Worm (Caenorhabditis elegans) whole organism, young adult: ENCODE results near the gene gcy-9.
A peak's percentile ranks its signal among the peaks of the same experiment; 100 is the strongest.

Source experiments
- B0019.2 ChIP-seq: fragments of 200-800 bp; sonication (Bioruptor generic); conservative IDR thresholded peaks from 2 replicates; pipeline ENCODE4 v1.3.6; 2022; ENCODE audit warnings: missing genetic modification reagents, missing genetic modification characterization, missing compliant biosample characterization
- B0336.3 ChIP-seq: fragments of 200-800 bp; sonication (Bioruptor generic); IDR thresholded peaks from 2 replicates; pipeline ENCODE4 v1.3.6; 2022; ENCODE audit warnings: missing genetic modification characterization, missing compliant biosample characterization
- C06A6.2 ChIP-seq: fragments of 200-800 bp; sonication (Bioruptor generic); conservative IDR thresholded peaks from 2 replicates; pipeline ENCODE4 v1.3.6; 2022; ENCODE audit warnings: missing genetic modification characterization, missing compliant biosample characterization
- C17E4.6 ChIP-seq: fragments of 200-800 bp; sonication (Bioruptor generic); IDR thresholded peaks from 2 replicates; pipeline ENCODE4 v1.3.6; 2022; ENCODE audit warnings: missing genetic modification reagents, missing genetic modification characterization, missing compliant biosample characterization
- F22D6.2 ChIP-seq: sonication (generic microtip); optimal IDR thresholded peaks from 2 replicates; lab custom pipeline; 2016; ENCODE audit warnings: mild to moderate bottlenecking, missing genetic modification characterization, missing compliant biosample characterization
- F49E8.2 ChIP-seq: sonication (generic microtip); optimal IDR thresholded peaks from 3 replicates; lab custom pipeline; 2017; ENCODE audit warnings: missing genetic modification characterization, mild to moderate bottlenecking, missing compliant biosample characterization, antibody characterized with exemption, moderate library complexity; ENCODE audit not compliant: insufficient read depth
- F57C9.4 ChIP-seq: sonication (generic microtip); optimal IDR thresholded peaks from 2 replicates; lab custom pipeline; 2017; ENCODE audit warnings: mild to moderate bottlenecking, missing genetic modification characterization, missing compliant biosample characterization
- K12H6.12 ChIP-seq: fragments of 200-800 bp; sonication (Bioruptor generic); optimal IDR thresholded peaks from 2 replicates; lab custom pipeline; 2018; ENCODE audit warnings: mild to moderate bottlenecking, missing genetic modification characterization, missing compliant biosample characterization
- Y56A3A.18 ChIP-seq: fragments of 200-800 bp; sonication (Bioruptor generic); IDR thresholded peaks from 2 replicates; pipeline ENCODE4 v1.3.6; 2022; ENCODE audit warnings: missing genetic modification reagents, missing genetic modification characterization, missing compliant biosample characterization
- ZK185.1 ChIP-seq: sonication (generic microtip); optimal IDR thresholded peaks from 2 replicates; lab custom pipeline; 2016; ENCODE audit warnings: mild to moderate bottlenecking, missing genetic modification characterization, missing compliant biosample characterization; ENCODE audit not compliant: poor library complexity, severe bottlenecking
- akir-1 ChIP-seq: fragments of 200-800 bp; sonication (Bioruptor generic); optimal IDR thresholded peaks from 2 replicates; lab custom pipeline; 2018; ENCODE audit warnings: mild to moderate bottlenecking, missing genetic modification characterization, moderate library complexity, missing compliant biosample characterization
- ama-1 ChIP-seq, 3 experiments: fragments of 150-350 bp in 1 of 3; sonication (generic microtip) in 2 of 3; optimal IDR thresholded peaks; 2 replicates each; lab custom pipeline; 2014 to 2018; ENCODE audit warnings: missing biosample characterization in 2 of 3, missing genetic modification characterization in 2 of 3, missing genetic modification reagents in 2 of 3
- aptf-2 ChIP-seq: fragments of 200-800 bp; sonication (Bioruptor generic); conservative IDR thresholded peaks from 2 replicates; pipeline ENCODE4 v1.3.6; 2022; ENCODE audit warnings: missing genetic modification reagents, missing genetic modification characterization, missing compliant biosample characterization
- aptf-3 ChIP-seq: fragments of 200-800 bp; sonication (Bioruptor generic); IDR thresholded peaks from 2 replicates; pipeline ENCODE4 v1.3.6; 2022; ENCODE audit warnings: missing genetic modification characterization, missing compliant biosample characterization
- attf-6 ChIP-seq: fragments of 200-800 bp; sonication (Bioruptor generic); IDR thresholded peaks from 2 replicates; pipeline ENCODE4 v1.3.6; 2022; ENCODE audit warnings: missing genetic modification reagents, missing genetic modification characterization, missing compliant biosample characterization
- ceh-79 ChIP-seq: sonication (generic microtip); optimal IDR thresholded peaks from 2 replicates; lab custom pipeline; 2017; ENCODE audit warnings: mild to moderate bottlenecking, missing genetic modification characterization, missing compliant biosample characterization
- dox-1 ChIP-seq: fragments of 200-800 bp; sonication (Bioruptor generic); IDR thresholded peaks from 2 replicates; pipeline ENCODE4 v1.3.6; 2022; ENCODE audit warnings: missing genetic modification reagents, missing genetic modification characterization, missing compliant biosample characterization
- efl-1 ChIP-seq: fragments of 150-350 bp; optimal IDR thresholded peaks from 2 replicates; lab custom pipeline; 2014; ENCODE audit warnings: missing biosample characterization, missing genetic modification reagents, missing genetic modification characterization
- egrh-3 ChIP-seq: fragments of 200-800 bp; sonication (Bioruptor generic); IDR thresholded peaks from 2 replicates; pipeline ENCODE4 v1.3.6; 2022; ENCODE audit warnings: missing genetic modification reagents, missing genetic modification characterization, missing compliant biosample characterization
- ets-4 ChIP-seq: fragments of 200-800 bp; sonication (Bioruptor generic); optimal IDR thresholded peaks from 2 replicates; lab custom pipeline; 2018; ENCODE audit warnings: mild to moderate bottlenecking, missing genetic modification characterization, missing compliant biosample characterization
- fkh-3 ChIP-seq: sonication (generic microtip); optimal IDR thresholded peaks from 2 replicates; lab custom pipeline; 2016; ENCODE audit warnings: mild to moderate bottlenecking, missing genetic modification characterization, missing compliant biosample characterization
- hlh-12 ChIP-seq: sonication (generic microtip); optimal IDR thresholded peaks from 2 replicates; lab custom pipeline; 2016; ENCODE audit warnings: missing genetic modification characterization, missing compliant biosample characterization
- hlh-26 ChIP-seq: fragments of 200-800 bp; sonication (Bioruptor generic); conservative IDR thresholded peaks from 2 replicates; pipeline ENCODE4 v1.3.6; 2022; ENCODE audit warnings: missing genetic modification reagents, missing genetic modification characterization, missing compliant biosample characterization
- hrde-1 ChIP-seq: sonication (generic microtip); optimal IDR thresholded peaks from 2 replicates; lab custom pipeline; 2016; ENCODE audit warnings: missing genetic modification characterization, mild to moderate bottlenecking, missing compliant biosample characterization, moderate library complexity, missing genotype, missing genetic modification reagents, borderline replicate concordance
- let-526 ChIP-seq: fragments of 200-800 bp; sonication (Bioruptor generic); IDR thresholded peaks from 2 replicates; pipeline ENCODE4 v1.3.6; 2022; ENCODE audit warnings: missing genetic modification reagents, missing genetic modification characterization, missing compliant biosample characterization
- lin-35 ChIP-seq, 3 experiments: fragments of 150-350 bp in 2 of 3; sonication (generic microtip) in 1 of 3; optimal IDR thresholded peaks; 2 replicates each; lab custom pipeline; 2014 to 2018; ENCODE audit warnings: missing biosample characterization in 3 of 3, missing genetic modification characterization in 3 of 3, missing genetic modification reagents in 3 of 3
- lin-54 ChIP-seq: fragments of 200-800 bp; sonication (Bioruptor generic); optimal IDR thresholded peaks from 2 replicates; lab custom pipeline; 2018; ENCODE audit warnings: mild to moderate bottlenecking, missing genetic modification characterization, missing compliant biosample characterization
- lir-1 ChIP-seq: fragments of 200-800 bp; sonication (Bioruptor generic); conservative IDR thresholded peaks from 2 replicates; pipeline ENCODE4 v1.3.6; 2022; ENCODE audit warnings: missing genetic modification reagents, missing genetic modification characterization, missing compliant biosample characterization
- madf-10 ChIP-seq: sonication (generic microtip); optimal IDR thresholded peaks from 2 replicates; lab custom pipeline; 2016; ENCODE audit warnings: mild to moderate bottlenecking, missing genetic modification characterization, missing compliant biosample characterization
- madf-6 ChIP-seq: fragments of 200-800 bp; sonication (Bioruptor generic); IDR thresholded peaks from 2 replicates; pipeline ENCODE4 v1.3.6; 2022; ENCODE audit warnings: missing genetic modification reagents, missing genetic modification characterization, missing compliant biosample characterization
- madf-8 ChIP-seq: fragments of 200-800 bp; sonication (Bioruptor generic); conservative IDR thresholded peaks from 2 replicates; pipeline ENCODE4 v1.3.6; 2022; ENCODE audit warnings: missing genetic modification reagents, missing genetic modification characterization, missing compliant biosample characterization
- mes-4 ChIP-seq: sonication (generic microtip); optimal IDR thresholded peaks from 2 replicates; lab custom pipeline; 2016; ENCODE audit warnings: missing genotype, missing genetic modification characterization, missing compliant biosample characterization
- nhr-80 ChIP-seq: sonication (generic microtip); optimal IDR thresholded peaks from 2 replicates; lab custom pipeline; 2016; ENCODE audit warnings: missing genetic modification characterization, missing compliant biosample characterization
- nhr-90 ChIP-seq: sonication (generic microtip); optimal IDR thresholded peaks from 2 replicates; lab custom pipeline; 2016; ENCODE audit warnings: missing genotype, mild to moderate bottlenecking, missing genetic modification characterization, missing compliant biosample characterization
- snpc-1.3 ChIP-seq: sonication (generic microtip); optimal IDR thresholded peaks from 2 replicates; lab custom pipeline; 2017; ENCODE audit warnings: missing genetic modification characterization, mild to moderate bottlenecking, missing compliant biosample characterization, antibody characterized with exemption, moderate library complexity, missing genotype, missing genetic modification reagents; ENCODE audit not compliant: insufficient read depth
- snpc-4 ChIP-seq, 5 experiments: fragments of 150-350 bp in 1 of 5; sonication (generic microtip) in 4 of 5; optimal IDR thresholded peaks; 2 replicates each; lab custom pipeline; 2014 to 2018; ENCODE audit warnings: missing genetic modification characterization in 5 of 5, missing biosample characterization in 3 of 5, antibody characterized with exemption in 2 of 5, mild to moderate bottlenecking in 2 of 5, missing compliant biosample characterization in 2 of 5, missing genotype in 2 of 5, moderate library complexity in 2 of 5, missing genetic modification reagents in 1 of 5
- unc-62 ChIP-seq: fragments of 150-350 bp; optimal IDR thresholded peaks from 2 replicates; lab custom pipeline; 2014; ENCODE audit warnings: missing biosample characterization, missing genetic modification reagents, missing genetic modification characterization
- xnd-1 ChIP-seq: sonication (generic microtip); optimal IDR thresholded peaks from 2 replicates; lab custom pipeline; 2016; ENCODE audit warnings: missing genotype, missing genetic modification reagents, missing genetic modification characterization, missing compliant biosample characterization
- zim-3 ChIP-seq: sonication (generic microtip); optimal IDR thresholded peaks from 2 replicates; lab custom pipeline; 2017; ENCODE audit warnings: mild to moderate bottlenecking, missing genetic modification characterization, moderate library complexity, missing compliant biosample characterization
- ztf-22 ChIP-seq: fragments of 200-800 bp; sonication (Bioruptor generic); optimal IDR thresholded peaks from 2 replicates; lab custom pipeline; 2018; ENCODE audit warnings: mild to moderate bottlenecking, missing genetic modification characterization, moderate library complexity, missing compliant biosample characterization
- ztf-3 ChIP-seq: fragments of 200-800 bp; sonication (Bioruptor generic); optimal IDR thresholded peaks from 2 replicates; lab custom pipeline; 2018; ENCODE audit warnings: mild to moderate bottlenecking, missing genetic modification characterization, missing compliant biosample characterization

The gcy-9 gene

DNA sequence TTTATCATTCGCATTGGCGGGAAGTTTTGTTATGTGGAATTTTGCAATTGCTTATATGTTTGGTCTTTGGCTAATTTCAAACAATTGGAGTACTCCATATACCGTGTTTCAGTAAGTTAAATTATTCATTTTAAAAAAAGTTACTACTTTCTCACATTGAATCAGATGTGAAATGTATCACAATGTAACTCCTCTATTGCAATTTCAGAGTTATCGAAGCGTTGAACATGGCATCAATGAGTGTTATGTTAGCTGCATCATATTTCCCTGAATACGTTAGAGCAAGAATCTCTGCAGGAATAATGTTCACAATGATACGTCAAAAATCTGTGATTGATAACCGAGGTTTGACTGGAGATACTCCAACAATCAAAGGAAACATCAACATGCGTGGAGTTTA lies 18.2 kb upstream of the gcy-9 start (continued):
- TF ChIP-seq unc-62 (GFP tag; lab: Kevin White, UChicago), result no peak
- no peak for TF ChIP-seq let-526 (GFP tag; lab: Robert Waterston, UW)
- no peak for TF ChIP-seq aptf-2
- no peak for TF ChIP-seq mes-4 (tag; lab: Kevin White, UChicago)

DNA sequence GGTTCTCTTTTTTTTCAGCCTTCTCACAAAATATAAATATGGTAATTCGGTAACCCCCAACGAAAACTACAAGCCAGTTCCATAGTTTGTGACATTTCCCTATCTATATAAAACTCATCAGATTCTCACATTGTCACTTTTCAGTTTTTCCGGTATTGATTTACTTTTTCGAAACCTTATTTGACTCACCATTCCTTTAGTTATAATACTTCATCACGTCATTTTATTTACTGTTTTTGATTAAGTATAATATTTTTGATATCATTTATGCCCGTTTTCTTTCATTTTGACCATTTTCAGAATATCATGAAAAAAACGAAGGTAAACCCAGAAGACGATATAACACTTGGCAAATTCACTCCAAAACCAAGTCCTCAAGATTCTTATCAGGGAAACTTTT lies 14.2 kb upstream of the gcy-9 start, which contains the start of gene pgp-3:
Gene pgp-3 (plus strand): TSS at position 301 of the 400 bp plus-strand sequence.
- TF ChIP-seq lin-35 (GFP tag; optimal IDR thresholded peaks at IDR 0.05; lab: Kevin White, UChicago) (no peak), lin-54 (GFP tag; lab: Kevin White, UChicago) (no peak), ZK185.1 (tag; lab: Kevin White, UChicago) (no peak), nhr-90 (no peak), C17E4.6 (no peak), C06A6.2 (GFP tag; lab: Robert Waterston, UW) (no peak), F57C9.4 (tag; lab: Kevin White, UChicago) (no peak), ets-4 (GFP tag; lab: Kevin White, UChicago) (no peak), attf-6 (no peak), madf-6 (GFP tag; lab: Robert Waterston, UW) (no peak), let-526 (GFP tag; lab: Robert Waterston, UW) (no peak), F22D6.2 (tag; lab: Kevin White, UChicago) (no peak), akir-1 (GFP tag; lab: Kevin White, UChicago) (no peak), Y56A3A.18 (GFP tag; lab: Robert Waterston, UW) (no peak), hlh-26 (GFP tag; lab: Robert Waterston, UW) (no peak)

DNA sequence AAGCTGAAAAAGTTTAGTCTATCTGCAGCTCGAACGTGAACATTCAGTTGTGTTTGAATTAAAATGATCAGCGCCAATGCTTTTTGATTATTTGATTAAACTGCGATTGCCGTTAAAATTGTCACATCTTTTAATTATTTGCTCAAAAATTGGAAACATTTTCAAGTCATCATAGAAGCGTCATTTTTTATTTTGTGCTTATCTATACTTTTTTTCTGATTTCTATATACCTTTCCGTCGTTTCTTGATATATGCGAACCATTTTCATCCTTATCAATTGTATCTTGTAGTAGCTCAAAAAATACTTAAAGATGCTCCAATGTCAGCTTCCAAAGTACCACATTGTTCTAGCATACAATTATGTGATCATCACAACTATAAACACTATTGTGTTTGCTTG lies 13.6 kb upstream of the gcy-9 start:
- TF ChIP-seq fkh-3 (tag; lab: Kevin White, UChicago) (no peak), B0019.2 (GFP tag; lab: Robert Waterston, UW) (no peak), lir-1 (GFP tag; lab: Robert Waterston, UW) (no peak), nhr-80 (peak; percentile 56)

DNA sequence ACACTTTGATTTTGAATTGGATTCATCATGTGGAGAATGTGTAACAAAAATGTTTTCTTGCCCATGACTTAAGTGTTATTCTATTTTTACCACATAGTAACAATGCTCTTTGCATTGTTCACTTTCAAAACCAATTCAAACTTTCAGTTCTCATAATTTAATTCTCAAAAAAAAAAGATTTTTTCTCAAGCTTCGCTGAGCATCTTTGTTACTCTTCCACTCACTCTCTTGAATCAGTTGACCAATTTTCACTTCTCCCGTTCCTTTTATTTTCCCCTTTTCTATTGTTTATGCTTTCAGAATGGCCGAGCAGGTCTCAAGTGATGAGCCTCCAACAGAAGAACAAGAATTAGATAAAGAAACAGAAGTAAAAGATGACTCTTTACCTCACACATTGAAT lies 8.5 kb upstream of the gcy-9 start, which contains the start of gene oct-2:
Gene oct-2 (plus strand): TSS at position 301 of the 400 bp plus-strand sequence.
- TF ChIP-seq efl-1 (no peak), xnd-1 (no peak), hlh-12 (no peak), K12H6.12 (tag; lab: Kevin White, UChicago) (no peak), ceh-79 (tag; lab: Kevin White, UChicago) (no peak), ztf-22 (no peak)

DNA sequence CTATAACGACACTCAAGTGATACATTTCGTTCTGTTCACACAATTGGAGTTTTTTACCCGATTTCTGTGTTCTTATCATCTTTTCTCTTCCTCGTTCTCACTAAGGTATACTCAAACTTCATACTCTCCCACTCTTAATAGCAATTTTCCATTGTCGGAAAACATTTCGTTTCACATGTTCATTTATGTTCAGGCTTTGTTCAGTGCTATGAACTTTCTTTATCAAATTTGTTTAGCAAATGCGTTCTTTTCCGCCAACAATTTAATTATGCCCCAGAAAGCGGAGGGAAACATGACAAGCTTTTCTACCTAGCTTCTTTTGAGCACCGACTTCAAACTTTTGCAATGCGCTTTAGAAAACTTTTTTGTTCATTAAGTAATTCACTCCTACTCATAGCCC lies 7.8 kb upstream of the gcy-9 start:
- TF ChIP-seq madf-10 (tag; lab: Kevin White, UChicago), result no peak
- peak; percentile 8 for TF ChIP-seq nhr-80

DNA sequence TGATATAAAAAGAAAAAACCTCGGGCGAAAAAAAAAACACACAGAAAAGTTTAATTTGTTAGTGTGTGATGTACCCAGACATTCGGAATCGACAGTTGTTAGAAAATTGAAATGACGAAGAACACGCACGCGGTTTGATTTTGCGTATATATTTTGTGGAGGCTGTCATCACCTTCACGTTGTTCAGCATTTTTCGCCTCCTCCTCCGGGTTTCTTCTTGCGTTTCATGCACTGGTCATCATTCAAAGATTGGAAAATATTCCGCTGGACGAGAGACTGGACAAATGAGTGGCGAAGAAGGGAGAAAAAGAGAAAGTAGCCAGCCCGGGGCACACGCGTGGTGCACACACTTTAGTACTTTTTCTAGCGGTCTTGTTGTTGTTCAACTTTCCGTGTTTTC lies 7.2 kb upstream of the gcy-9 start:
- TF ChIP-seq snpc-1.3 (tag; lab: Kevin White, UChicago) (no peak), hrde-1 (no peak), dox-1 (no peak), F49E8.2 (no peak), ama-1 (optimal IDR thresholded peaks at IDR 0.05; lab: Kevin White, UChicago) (no peak), ama-1 (GFP tag; optimal IDR thresholded peaks at IDR 0.05; lab: Kevin White, UChicago) (no peak), ztf-3 (GFP tag; lab: Kevin White, UChicago) (no peak), aptf-3 (GFP tag; lab: Robert Waterston, UW) (no peak), F22D6.2 (tag; lab: Kevin White, UChicago) (no peak), snpc-4 (GFP tag; optimal IDR thresholded peaks at IDR 0.05; lab: Kevin White, UChicago) (no peak), snpc-4 (tag; optimal IDR thresholded peaks at IDR 0.05; lab: Kevin White, UChicago) (no peak), ceh-79 (tag; lab: Kevin White, UChicago) (no peak), zim-3 (no peak), madf-8 (no peak), egrh-3 (no peak), B0336.3 (GFP tag; lab: Robert Waterston, UW) (no peak)
